Worm (Caenorhabditis elegans): ENCODE measurements around the gene F01D4.8.

DNA sequence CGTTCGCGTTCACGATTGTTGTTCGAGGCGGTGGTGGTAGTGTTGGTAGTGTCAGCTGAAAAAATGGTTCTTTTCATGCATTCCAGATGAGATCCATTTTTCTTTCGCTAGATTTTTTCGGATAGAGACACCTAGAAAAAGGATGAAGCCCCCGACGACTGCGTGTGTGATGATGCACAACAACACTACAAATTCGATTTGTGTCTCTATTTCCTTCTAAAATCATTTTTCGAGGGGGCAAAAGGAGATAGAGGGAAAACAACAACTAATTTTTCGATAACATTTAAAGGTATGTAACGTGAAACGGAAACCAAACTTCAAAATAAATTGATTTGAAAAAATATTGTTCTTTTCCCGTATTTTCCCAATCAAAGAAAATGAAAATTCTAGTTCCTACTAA is 47.6 kb upstream of the F01D4.8 start:
- TF ChIP-seq W03F9.2 (tag; optimal IDR thresholded peaks at IDR 0.05) (no peak), him-1 (tag; optimal IDR thresholded peaks at IDR 0.05) (no peak), dao-5 (tag; optimal IDR thresholded peaks at IDR 0.05) (no peak)
